Fruit fly (Drosophila melanogaster): ENCODE data around the gene rg.

rg gene

dm6 chrX:5085469-5085868 lies at the start of gene rg, which contains the start of gene CG15465:
Gene rg (plus strand): TSS chrX:5085759.
Gene CG15465 (plus strand): TSS chrX:5085759.
- no peak for TF ChIP-seq CG10348 (GFP tag; IDR thresholded peaks at IDR 0.05)
- TF ChIP-seq fd96Ca (GFP tag; IDR thresholded peaks at IDR 0.05) = no peak
- no peak for TF ChIP-seq rn (GFP tag; IDR thresholded peaks at IDR 0.05)
- no peak for TF ChIP-seq CG9948 (tag; optimal IDR thresholded peaks at IDR 0.05)
- no peak for TF ChIP-seq CG13204 (GFP tag; optimal IDR thresholded peaks at IDR 0.05)

- peak; percentile 37 for TF ChIP-seq CG8301 (tag; optimal IDR thresholded peaks at IDR 0.05)
- no peak for TF ChIP-seq CG10348 (GFP tag; IDR thresholded peaks at IDR 0.05)
- TF ChIP-seq D1 (tag; optimal IDR thresholded peaks at IDR 0.05) = no peak
- peak; percentile 20 for TF ChIP-seq Pif1A (GFP tag; optimal IDR thresholded peaks at IDR 0.05)
- 0 out of 3 replicates have a peak, but pooled peaks have one; percentile 42 for TF ChIP-seq fd96Ca (GFP tag; IDR thresholded peaks at IDR 0.05)
- no peak for TF ChIP-seq rn (GFP tag; IDR thresholded peaks at IDR 0.05)
- TF ChIP-seq EcR (GFP tag; optimal IDR thresholded peaks at IDR 0.05) = no peak
- TF ChIP-seq CG9948 (tag; optimal IDR thresholded peaks at IDR 0.05) = peak; percentile 64
- no peak for TF ChIP-seq CG32121 (GFP tag; IDR thresholded peaks at IDR 0.05)
- TF ChIP-seq Ets98B (GFP tag; IDR thresholded peaks at IDR 0.05) = no peak
- TF ChIP-seq gl (tag; optimal IDR thresholded peaks at IDR 0.05) = no peak
- no peak for TF ChIP-seq Snoo (tag; optimal IDR thresholded peaks at IDR 0.05)
- TF ChIP-seq Pif1B (GFP tag; optimal IDR thresholded peaks at IDR 0.05) = peak; percentile 31
- TF ChIP-seq CG13204 (GFP tag; optimal IDR thresholded peaks at IDR 0.05) = no peak
- TF ChIP-seq CG34367 (tag; optimal IDR thresholded peaks at IDR 0.05) = peak; percentile 40
- peak; percentile 45 for TF ChIP-seq CG17806 (tag; optimal IDR thresholded peaks at IDR 0.05)
- TF ChIP-seq CG14655 (GFP tag; optimal IDR thresholded peaks at IDR 0.05) = peak; percentile 71
- TF ChIP-seq CG15710 (tag; optimal IDR thresholded peaks at IDR 0.05) = peak; percentile 30
- TF ChIP-seq CG12605 (GFP tag; IDR thresholded peaks at IDR 0.05) = no peak
- TF ChIP-seq CG4496 (GFP tag; IDR thresholded peaks at IDR 0.05) = peak; percentile 35; the same call in 1 of the 3 replicates
- peak; percentile 26 for TF ChIP-seq CG8159 (tag; optimal IDR thresholded peaks at IDR 0.05)
These were observed 47.1 kb upstream of the rg start for dm6 chrX:5038411-5038810.

dm6 chrX:5040098-5040497 lies 45.5 kb upstream of the rg start:
- no peak for TF ChIP-seq Snoo (tag; optimal IDR thresholded peaks at IDR 0.05)
- no peak for TF ChIP-seq CG14655 (GFP tag; optimal IDR thresholded peaks at IDR 0.05)
- TF ChIP-seq Ets98B (GFP tag; IDR thresholded peaks at IDR 0.05) = no peak
- no peak for TF ChIP-seq CG34367 (tag; optimal IDR thresholded peaks at IDR 0.05)
- no peak for TF ChIP-seq fd96Ca (GFP tag; IDR thresholded peaks at IDR 0.05)
- no peak for TF ChIP-seq CG15710 (tag; optimal IDR thresholded peaks at IDR 0.05)
- no peak for TF ChIP-seq CG17806 (tag; optimal IDR thresholded peaks at IDR 0.05)
- no peak for TF ChIP-seq Pif1B (GFP tag; optimal IDR thresholded peaks at IDR 0.05)
- TF ChIP-seq EcR (GFP tag; optimal IDR thresholded peaks at IDR 0.05) = no peak
- TF ChIP-seq CG12605 (GFP tag; IDR thresholded peaks at IDR 0.05) = no peak
- TF ChIP-seq CG13204 (GFP tag; optimal IDR thresholded peaks at IDR 0.05) = no peak
- TF ChIP-seq CG9948 (tag; optimal IDR thresholded peaks at IDR 0.05) = no peak
- TF ChIP-seq CG4496 (GFP tag; IDR thresholded peaks at IDR 0.05) = no peak
- TF ChIP-seq Pif1A (GFP tag; optimal IDR thresholded peaks at IDR 0.05) = no peak
- no peak for TF ChIP-seq rn (GFP tag; IDR thresholded peaks at IDR 0.05)
- TF ChIP-seq gl (tag; optimal IDR thresholded peaks at IDR 0.05) = no peak
- TF ChIP-seq CG32121 (GFP tag; IDR thresholded peaks at IDR 0.05) = no peak
- TF ChIP-seq CG8159 (tag; optimal IDR thresholded peaks at IDR 0.05) = no peak
- TF ChIP-seq CG8301 (tag; optimal IDR thresholded peaks at IDR 0.05) = no peak

dm6 chrX:5041525-5042454 lies 43.8 kb upstream of the rg start:
- TF ChIP-seq CG4496 (GFP tag; IDR thresholded peaks at IDR 0.05) (peak; percentile 88), D1 (tag; optimal IDR thresholded peaks at IDR 0.05) (no peak), Ets98B (GFP tag; IDR thresholded peaks at IDR 0.05) (peak; percentile 79), CG8301 (tag; optimal IDR thresholded peaks at IDR 0.05) (peak; percentile 63), Pif1A (GFP tag; optimal IDR thresholded peaks at IDR 0.05) (peak; percentile 82), CG12605 (GFP tag; IDR thresholded peaks at IDR 0.05) (peak; percentile 64), rn (GFP tag; IDR thresholded peaks at IDR 0.05) (peak; percentile 55; the same call in 1 of the 2 replicates), fd96Ca (GFP tag; IDR thresholded peaks at IDR 0.05) (peak; percentile 83), CG15710 (tag; optimal IDR thresholded peaks at IDR 0.05) (peak; percentile 40), CG8159 (tag; optimal IDR thresholded peaks at IDR 0.05) (peak; percentile 58), CG34367 (tag; optimal IDR thresholded peaks at IDR 0.05) (peak; percentile 37), CG10348 (GFP tag; IDR thresholded peaks at IDR 0.05) (peak; percentile 72), CG32121 (GFP tag; IDR thresholded peaks at IDR 0.05) (peak; percentile 89), gl (tag; optimal IDR thresholded peaks at IDR 0.05) (no peak), Pif1B (GFP tag; optimal IDR thresholded peaks at IDR 0.05) (peak; percentile 82), CG14655 (GFP tag; optimal IDR thresholded peaks at IDR 0.05) (peak; percentile 74), Snoo (tag; optimal IDR thresholded peaks at IDR 0.05) (peak; percentile 81), EcR (GFP tag; optimal IDR thresholded peaks at IDR 0.05) (no peak), CG13204 (GFP tag; optimal IDR thresholded peaks at IDR 0.05) (no peak), CG17806 (tag; optimal IDR thresholded peaks at IDR 0.05) (peak; percentile 54), CG9948 (tag; optimal IDR thresholded peaks at IDR 0.05) (peak; percentile 49)

dm6 chrX:5044433-5045110 lies 41.0 kb upstream of the rg start:
- TF ChIP-seq gl (tag; optimal IDR thresholded peaks at IDR 0.05) (peak; percentile 32), Snoo (tag; optimal IDR thresholded peaks at IDR 0.05) (peak; percentile 53), Pif1A (GFP tag; optimal IDR thresholded peaks at IDR 0.05) (peak; percentile 36), fd96Ca (GFP tag; IDR thresholded peaks at IDR 0.05) (no peak), rn (GFP tag; IDR thresholded peaks at IDR 0.05) (no peak), CG8301 (tag; optimal IDR thresholded peaks at IDR 0.05) (peak; percentile 65), D1 (tag; optimal IDR thresholded peaks at IDR 0.05) (peak; percentile 27), CG8159 (tag; optimal IDR thresholded peaks at IDR 0.05) (peak; percentile 71), CG14655 (GFP tag; optimal IDR thresholded peaks at IDR 0.05) (peak; percentile 81), CG15710 (tag; optimal IDR thresholded peaks at IDR 0.05) (peak; percentile 55), CG9948 (tag; optimal IDR thresholded peaks at IDR 0.05) (peak; percentile 79), CG4496 (GFP tag; IDR thresholded peaks at IDR 0.05) (no peak), CG17806 (tag; optimal IDR thresholded peaks at IDR 0.05) (peak; percentile 72), Pif1B (GFP tag; optimal IDR thresholded peaks at IDR 0.05) (peak; percentile 3), CG34367 (tag; optimal IDR thresholded peaks at IDR 0.05) (peak; percentile 63)
